Fruit fly (Drosophila melanogaster) whole organism, embryonic: ENCODE measurements around the gene Cyp313a2.

Experiments
- ATbp ChIP-seq: fragments of 200-800 bp; sonication (Bioruptor generic); optimal IDR thresholded peaks from 2 replicates; lab custom pipeline; 2017; ENCODE audit warnings: missing biosample characterization, mild to moderate bottlenecking, missing genetic modification characterization, missing genetic modification reagents
- Bteb2 ChIP-seq: fragments of 200-800 bp; sonication (Bioruptor generic); optimal IDR thresholded peaks from 2 replicates; lab custom pipeline; 2016; ENCODE audit warnings: missing biosample characterization, missing genetic modification characterization
- CG10543 ChIP-seq: fragments of 200-800 bp; sonication (Bioruptor generic); optimal IDR thresholded peaks from 3 replicates; lab custom pipeline; 2017; ENCODE audit warnings: missing biosample characterization, mild to moderate bottlenecking, missing genetic modification characterization, moderate library complexity
- CG11695 ChIP-seq: fragments of 200-800 bp; sonication (Bioruptor generic); IDR thresholded peaks from 3 replicates; pipeline ENCODE4 v1.3.6; 2022; ENCODE audit warnings: missing biosample characterization, missing genetic modification characterization
- CG12071 ChIP-seq: fragments of 200-800 bp; sonication (Bioruptor generic); optimal IDR thresholded peaks from 3 replicates; lab custom pipeline; 2018; ENCODE audit warnings: missing biosample characterization, mild to moderate bottlenecking, missing genetic modification characterization
- CG12942 ChIP-seq: fragments of 200-800 bp; sonication (Bioruptor generic); optimal IDR thresholded peaks from 3 replicates; lab custom pipeline; 2016; ENCODE audit warnings: missing biosample characterization, missing genetic modification characterization
- CG14667 ChIP-seq: fragments of 200-800 bp; sonication (Bioruptor generic); IDR thresholded peaks from 2 replicates; pipeline ENCODE4 v1.3.6; 2022; ENCODE audit warnings: missing biosample characterization, missing genetic modification characterization
- CG17612 ChIP-seq: fragments of 200-800 bp; sonication (Bioruptor generic); IDR thresholded peaks from 2 replicates; pipeline ENCODE4 v1.3.6; 2022; ENCODE audit warnings: missing biosample characterization, missing genetic modification characterization
- CG2120 ChIP-seq: fragments of 200-800 bp; sonication (Bioruptor generic); optimal IDR thresholded peaks from 3 replicates; lab custom pipeline; 2016; ENCODE audit warnings: missing biosample characterization, missing genetic modification characterization
- CG2889 ChIP-seq: fragments of 200-800 bp; sonication (Bioruptor generic); IDR thresholded peaks from 3 replicates; pipeline ENCODE4 v1.3.6; 2022; ENCODE audit warnings: missing biosample characterization, missing genetic modification characterization
- CG31224 ChIP-seq: fragments of 200-800 bp; sonication (Bioruptor generic); IDR thresholded peaks from 2 replicates; pipeline ENCODE4 v1.3.6; 2022; ENCODE audit warnings: missing biosample characterization, missing genetic modification characterization
- CG33213 ChIP-seq: fragments of 200-800 bp; sonication (Bioruptor generic); optimal IDR thresholded peaks from 3 replicates; lab custom pipeline; 2016; ENCODE audit warnings: missing biosample characterization, missing genetic modification characterization
- CG3407 ChIP-seq: fragments of 200-800 bp; sonication (Bioruptor generic); optimal IDR thresholded peaks from 2 replicates; lab custom pipeline; 2018; ENCODE audit warnings: missing biosample characterization, mild to moderate bottlenecking, missing genetic modification characterization
- CG3838 ChIP-seq: fragments of 200-800 bp; sonication (Bioruptor generic); optimal IDR thresholded peaks from 3 replicates; lab custom pipeline; 2016; ENCODE audit warnings: missing biosample characterization, missing genetic modification characterization
- CG4730 ChIP-seq: fragments of 200-800 bp; sonication (Bioruptor generic); IDR thresholded peaks from 2 replicates; pipeline ENCODE4 v1.3.6; 2022; ENCODE audit warnings: missing biosample characterization, missing genetic modification characterization
- CG4820 ChIP-seq: fragments of 200-800 bp; sonication (Bioruptor generic); optimal IDR thresholded peaks from 3 replicates; lab custom pipeline; 2016; ENCODE audit warnings: missing biosample characterization, missing genetic modification characterization
- CG6254 ChIP-seq: fragments of 200-800 bp; sonication (Bioruptor generic); optimal IDR thresholded peaks from 3 replicates; lab custom pipeline; 2017; ENCODE audit warnings: mild to moderate bottlenecking, missing biosample characterization, missing genetic modification reagents, missing genetic modification characterization
- CG6791 ChIP-seq: fragments of 200-800 bp; sonication (Bioruptor generic); IDR thresholded peaks from 3 replicates; pipeline ENCODE4 v1.3.6; 2022; ENCODE audit warnings: missing biosample characterization, missing genetic modification characterization; ENCODE audit not compliant: partially characterized antibody
- CG8478 ChIP-seq: fragments of >200 bp; optimal IDR thresholded peaks from 2 replicates; lab custom pipeline; 2018
- CrebB ChIP-seq: fragments of 200-800 bp; sonication (Bioruptor generic); optimal IDR thresholded peaks from 3 replicates; lab custom pipeline; 2018; ENCODE audit warnings: missing biosample characterization, mild to moderate bottlenecking, missing genetic modification characterization
- Ets65A ChIP-seq: fragments of 200-800 bp; sonication (Bioruptor generic); peaks from one replicate; lab custom pipeline; 2016; ENCODE audit warnings: missing biosample characterization, missing genetic modification characterization
- Fer3 ChIP-seq: fragments of 200-800 bp; sonication (Bioruptor generic); optimal IDR thresholded peaks from 2 replicates; lab custom pipeline; 2018; ENCODE audit warnings: missing biosample characterization, mild to moderate bottlenecking, missing genetic modification characterization, moderate library complexity
- H15 ChIP-seq: fragments of 200-800 bp; sonication (Bioruptor generic); IDR thresholded peaks from 3 replicates; pipeline ENCODE4 v1.3.6; 2022; ENCODE audit warnings: missing biosample characterization, missing genetic modification characterization
- HLH54F ChIP-seq: fragments of 200-800 bp; sonication (Bioruptor generic); optimal IDR thresholded peaks from 3 replicates; lab custom pipeline; 2016; ENCODE audit warnings: missing biosample characterization, missing genetic modification characterization
- Hey ChIP-seq: fragments of 200-800 bp; sonication (Bioruptor generic); optimal IDR thresholded peaks from 3 replicates; lab custom pipeline; 2018; ENCODE audit warnings: missing biosample characterization, mild to moderate bottlenecking, missing genetic modification characterization
- HmgZ ChIP-seq: fragments of 200-800 bp; sonication (Bioruptor generic); optimal IDR thresholded peaks from 2 replicates; lab custom pipeline; 2018; ENCODE audit warnings: missing biosample characterization, mild to moderate bottlenecking, missing genetic modification characterization
- Nf-YA ChIP-seq: fragments of 200-800 bp; sonication (Bioruptor generic); IDR thresholded peaks from 2 replicates; pipeline ENCODE4 v1.3.6; 2022; ENCODE audit warnings: missing biosample characterization, missing genetic modification characterization
- Taf1 ChIP-seq: fragments of 200-800 bp; sonication (Bioruptor generic); IDR thresholded peaks from 2 replicates; pipeline ENCODE4 v1.3.6; 2022; ENCODE audit warnings: missing biosample characterization, missing genetic modification characterization
- Tbp ChIP-seq: fragments of >200 bp; optimal IDR thresholded peaks from 2 replicates; lab custom pipeline; 2018; ENCODE audit warnings: missing biosample characterization, missing genetic modification characterization
- YL-1 ChIP-seq: fragments of 200-800 bp; sonication (Bioruptor generic); optimal IDR thresholded peaks from 3 replicates; lab custom pipeline; 2017; ENCODE audit warnings: missing biosample characterization, mild to moderate bottlenecking, missing genetic modification characterization
- aop ChIP-seq: fragments of 200-800 bp; sonication (Bioruptor generic); IDR thresholded peaks from 2 replicates; pipeline ENCODE4 v1.3.6; 2022; ENCODE audit warnings: missing biosample characterization, missing genetic modification characterization
- ase ChIP-seq: fragments of 200-800 bp; sonication (Bioruptor generic); IDR thresholded peaks from 3 replicates; pipeline ENCODE4 v1.3.6; 2022; ENCODE audit warnings: missing biosample characterization, missing genetic modification characterization
- cato ChIP-seq: fragments of 200-800 bp; sonication (Bioruptor generic); optimal IDR thresholded peaks from 2 replicates; lab custom pipeline; 2016; ENCODE audit warnings: missing biosample characterization, missing genetic modification characterization, borderline replicate concordance
- exex ChIP-seq: fragments of 200-800 bp; sonication (Bioruptor generic); optimal IDR thresholded peaks from 4 replicates; lab custom pipeline; 2018; ENCODE audit warnings: missing biosample characterization, mild to moderate bottlenecking, missing genetic modification characterization, moderate library complexity
- eyg ChIP-seq: fragments of 200-800 bp; sonication (Bioruptor generic); optimal IDR thresholded peaks from 3 replicates; lab custom pipeline; 2016; ENCODE audit warnings: missing biosample characterization, missing genetic modification characterization
- gcm2 ChIP-seq: fragments of 200-800 bp; sonication (Bioruptor generic); optimal IDR thresholded peaks from 2 replicates; lab custom pipeline; 2016; ENCODE audit warnings: missing biosample characterization, missing genetic modification characterization
- gsb ChIP-seq: fragments of 200-800 bp; sonication (Bioruptor generic); IDR thresholded peaks from 2 replicates; pipeline ENCODE4 v1.3.6; 2022; ENCODE audit warnings: missing biosample characterization, missing genetic modification characterization
- her ChIP-seq: fragments of 200-800 bp; sonication (Bioruptor generic); optimal IDR thresholded peaks from 2 replicates; lab custom pipeline; 2016; ENCODE audit warnings: missing biosample characterization, missing genetic modification characterization
- lab ChIP-seq: fragments of 200-800 bp; sonication (Bioruptor generic); optimal IDR thresholded peaks from 3 replicates; lab custom pipeline; 2017; ENCODE audit warnings: missing biosample characterization, missing genetic modification characterization, mild to moderate bottlenecking, moderate library complexity, missing genetic modification reagents
- luna ChIP-seq: fragments of 200-800 bp; sonication (Bioruptor generic); optimal IDR thresholded peaks from 2 replicates; lab custom pipeline; 2016; ENCODE audit warnings: missing biosample characterization, missing genetic modification characterization
- pb ChIP-seq: fragments of 200-800 bp; sonication (Bioruptor generic); optimal IDR thresholded peaks from 3 replicates; lab custom pipeline; 2016; ENCODE audit warnings: missing biosample characterization, missing genetic modification characterization
- prd ChIP-seq, 3 experiments: fragments of >200 bp in 2 of 3; fragments of 200-800 bp in 1 of 3; sonication (Bioruptor generic) in 1 of 3; optimal IDR thresholded peaks in 2 of 3; IDR thresholded peaks in 1 of 3; 2 replicates in 2 of 3; 3 replicates in 1 of 3; pipeline versions ENCODE4 v1.3.6 to Lab custom; 2017 to 2022; ENCODE audit warnings: missing biosample characterization in 1 of 3, missing genetic modification characterization in 1 of 3
- psq ChIP-seq: fragments of 200-800 bp; sonication (Bioruptor generic); optimal IDR thresholded peaks from 2 replicates; lab custom pipeline; 2017; ENCODE audit warnings: missing biosample characterization, missing genetic modification characterization
- toy ChIP-seq: fragments of 200-800 bp; sonication (Bioruptor generic); IDR thresholded peaks from 2 replicates; pipeline ENCODE4 v1.3.6; 2022; ENCODE audit warnings: missing biosample characterization, missing genetic modification characterization
- tup ChIP-seq: fragments of 200-800 bp; sonication (Bioruptor generic); optimal IDR thresholded peaks from 2 replicates; lab custom pipeline; 2016; ENCODE audit warnings: missing biosample characterization, mild to moderate bottlenecking, missing genetic modification characterization, moderate library complexity
- vvl ChIP-seq: fragments of 200-800 bp; sonication (Bioruptor generic); IDR thresholded peaks from 2 replicates; pipeline ENCODE4 v1.3.6; 2022; ENCODE audit warnings: missing biosample characterization, missing genetic modification characterization
- z ChIP-seq: fragments of 200-800 bp; sonication (Bioruptor generic); IDR thresholded peaks from 3 replicates; pipeline ENCODE4 v1.3.6; 2022; ENCODE audit warnings: missing biosample characterization, missing genetic modification characterization
- zf30C ChIP-seq: fragments of 200-800 bp; sonication (Bioruptor generic); optimal IDR thresholded peaks from 3 replicates; lab custom pipeline; 2018; ENCODE audit warnings: missing biosample characterization, mild to moderate bottlenecking, missing genetic modification characterization
- zfh2 ChIP-seq: fragments of 200-800 bp; sonication (Bioruptor generic); optimal IDR thresholded peaks from 2 replicates; lab custom pipeline; 2016; ENCODE audit warnings: missing biosample characterization, missing genetic modification characterization

The Cyp313a2 gene

DNA sequence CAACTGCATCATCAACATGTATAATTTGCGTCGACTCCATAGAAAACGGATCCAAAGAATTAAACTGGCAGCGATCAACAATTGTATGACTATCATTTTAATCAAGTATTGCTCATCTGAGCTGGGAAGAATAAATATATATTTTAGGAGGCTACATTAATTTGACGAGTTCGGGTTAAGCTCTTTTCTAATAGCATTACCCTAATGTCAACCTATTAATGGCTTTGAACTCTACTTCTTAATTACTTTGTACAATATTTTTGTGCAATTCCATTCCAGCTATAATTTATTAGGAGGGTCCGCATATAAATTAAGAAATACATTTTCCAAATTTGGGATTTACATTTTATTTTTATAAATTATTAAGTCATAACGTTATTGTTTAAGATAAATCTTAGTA, at the start of gene Cyp313a2:
Cyp313a2 (minus strand) TSS at position 101 of the 400 bp plus-strand sequence.
- TF ChIP-seq Bteb2 (GFP tag; lab: Kevin White, UChicago) (no peak), ase (no peak), CG4730 (GFP tag; lab: Robert Waterston, UW) (no peak), CG3407 (GFP tag; lab: Kevin White, UChicago) (no peak), Ets65A (GFP tag; lab: Kevin White, UChicago) (no peak), CG14667 (GFP tag; lab: Robert Waterston, UW) (no peak), CG3838 (GFP tag; lab: Kevin White, UChicago) (no peak), Fer3 (tag; lab: Kevin White, UChicago) (no peak), pb (GFP tag; lab: Kevin White, UChicago) (no peak), eyg (GFP tag; lab: Kevin White, UChicago) (no peak), psq (GFP tag; lab: Kevin White, UChicago) (no peak), HLH54F (GFP tag; lab: Kevin White, UChicago) (no peak), Taf1 (GFP tag; lab: Robert Waterston, UW) (no peak), CG11695 (no peak), YL-1 (GFP tag; lab: Kevin White, UChicago) (no peak)

DNA sequence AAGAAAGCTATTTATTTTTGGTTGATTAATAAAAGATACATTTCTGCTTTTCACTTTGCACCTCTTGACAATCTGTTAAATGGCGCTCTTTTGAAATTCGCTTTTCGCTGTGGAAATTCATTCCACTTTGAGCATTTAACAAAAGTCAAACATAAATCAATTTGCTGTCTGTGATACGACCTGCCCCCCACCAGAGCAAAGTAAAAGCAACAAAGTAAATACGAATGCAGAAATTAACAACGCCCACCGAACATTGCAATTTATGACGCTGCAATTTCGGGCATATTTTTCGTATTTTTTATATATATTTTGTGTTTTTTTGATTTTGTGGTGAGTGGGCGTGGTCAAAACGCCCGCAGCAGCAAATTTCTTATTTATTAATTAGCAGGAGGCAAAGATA, 48.9 kb upstream of the Cyp313a2 start:
- TF ChIP-seq H15 (GFP tag; lab: Robert Waterston, UW), result no peak
- TF ChIP-seq vvl (GFP tag; lab: Robert Waterston, UW), result no peak
- TF ChIP-seq zf30C (GFP tag; lab: Kevin White, UChicago), result no peak

DNA sequence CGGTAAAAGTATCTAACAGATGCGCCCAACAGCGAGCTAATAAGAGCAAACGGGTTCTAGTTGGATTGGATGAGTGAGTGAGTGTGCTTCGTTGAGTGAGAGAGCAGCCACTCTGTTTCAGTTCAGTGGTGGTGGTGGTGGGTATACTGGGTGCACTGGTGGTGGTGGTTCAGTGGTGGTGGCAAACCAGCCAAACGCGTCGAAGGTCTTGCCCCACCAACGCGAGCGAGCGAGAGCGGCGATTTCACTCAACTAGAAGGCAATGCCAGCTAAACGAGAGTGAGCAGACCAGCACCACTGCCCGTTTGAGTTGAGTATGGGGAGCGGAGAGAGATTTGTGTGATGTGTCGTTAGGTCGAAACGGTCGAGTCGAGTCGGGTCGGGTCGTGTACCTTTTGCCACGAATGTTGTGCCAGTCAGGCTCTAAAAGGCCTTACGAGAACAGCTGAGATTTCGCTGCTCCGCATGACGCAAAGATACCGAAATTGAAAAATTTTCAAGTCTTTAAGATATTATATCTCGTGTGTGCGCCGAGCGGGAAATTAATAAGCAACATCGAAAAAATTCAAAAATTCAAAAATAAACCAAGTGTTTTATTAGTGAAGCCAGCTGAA, 44.1 kb upstream of the Cyp313a2 start:
- TF ChIP-seq CG2120 (GFP tag; lab: Kevin White, UChicago), result no peak
- no peak for TF ChIP-seq gcm2 (GFP tag; lab: Kevin White, UChicago)
- TF ChIP-seq cato (GFP tag; lab: Kevin White, UChicago), result no peak
- TF ChIP-seq toy (GFP tag; lab: Robert Waterston, UW), result no peak
- TF ChIP-seq CG4820 (GFP tag; lab: Kevin White, UChicago), result no peak
- TF ChIP-seq HmgZ (tag; lab: Kevin White, UChicago), result peak; percentile 14
- TF ChIP-seq CG10543 (GFP tag; lab: Kevin White, UChicago), result peak; percentile 6
- TF ChIP-seq Tbp (GFP tag; lab: Kevin White, UChicago), result no peak
- TF ChIP-seq CG17612 (GFP tag; lab: Robert Waterston, UW), result no peak
- TF ChIP-seq Nf-YA (GFP tag; lab: Robert Waterston, UW), result peak; percentile 87
- TF ChIP-seq CG12071 (GFP tag; lab: Kevin White, UChicago), result peak; percentile 66
- no peak for TF ChIP-seq CG31224 (GFP tag; lab: Robert Waterston, UW)
- no peak for TF ChIP-seq CG33213 (GFP tag; lab: Kevin White, UChicago)
- TF ChIP-seq aop (GFP tag; lab: Robert Waterston, UW), result no peak
- peak; percentile 100 for TF ChIP-seq z (GFP tag; lab: Robert Waterston, UW)
- TF ChIP-seq CG8478 (lab: Kevin White, UChicago), result peak; percentile 96
- TF ChIP-seq CG12942 (GFP tag; lab: Kevin White, UChicago), result no peak
- TF ChIP-seq CG2889 (GFP tag; lab: Robert Waterston, UW), result no peak
- TF ChIP-seq CG6791 (GFP tag; lab: Robert Waterston, UW), result peak; percentile 70; the same call in 2 of the 3 replicates
- TF ChIP-seq her, result no peak
- no peak for TF ChIP-seq Hey (tag; lab: Kevin White, UChicago)
- no peak for TF ChIP-seq CrebB (tag; lab: Kevin White, UChicago)
- no peak for TF ChIP-seq exex
- TF ChIP-seq ATbp (GFP tag; lab: Kevin White, UChicago), result no peak
- no peak for TF ChIP-seq CG6254
- no peak for TF ChIP-seq zfh2 (GFP tag; lab: Kevin White, UChicago)
- TF ChIP-seq lab (GFP tag; lab: Kevin White, UChicago), result no peak
- TF ChIP-seq prd (optimal IDR thresholded peaks at IDR 0.05; lab: Kevin White, UChicago), result no peak
- no peak for TF ChIP-seq prd (GFP tag; IDR thresholded peaks at IDR 0.05; lab: Robert Waterston, UW)
- TF ChIP-seq tup, result no peak
- no peak for TF ChIP-seq gsb
- TF ChIP-seq luna, result no peak
